Fruit fly (Drosophila melanogaster): ENCODE results near the gene Sfp93F.

DNA sequence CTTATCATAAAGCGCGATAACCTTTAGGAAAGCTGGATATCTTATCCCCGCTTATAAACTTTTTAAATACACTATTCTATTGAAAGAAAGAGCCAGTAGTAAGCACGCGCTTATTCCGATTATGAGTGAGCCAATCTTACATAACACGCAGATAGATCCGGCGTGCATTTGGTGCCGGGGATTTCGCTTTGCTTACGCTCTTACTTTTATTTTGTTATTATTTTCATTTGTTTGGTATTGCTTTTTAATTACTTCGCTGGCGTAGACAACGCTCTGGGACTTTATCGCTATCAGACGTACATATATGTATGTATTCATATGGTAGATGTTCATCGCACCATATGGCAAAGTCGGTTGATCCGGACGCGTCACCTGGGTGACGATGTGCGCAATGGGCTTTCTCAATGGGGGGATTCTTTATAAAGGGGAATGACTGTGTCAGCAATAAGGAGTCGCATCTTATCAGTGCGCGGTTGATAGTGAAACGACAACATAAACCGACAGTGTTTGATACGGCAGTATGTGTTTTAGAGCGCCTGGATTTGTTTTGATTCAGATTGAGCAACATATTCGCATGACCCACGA lies 4.8 kb upstream of the Sfp93F start:
- no peak for TF ChIP-seq h (GFP tag; optimal IDR thresholded peaks at IDR 0.05)
- TF ChIP-seq foxo (GFP tag; optimal IDR thresholded peaks at IDR 0.05): no peak
- no peak for TF ChIP-seq Sp1 (GFP tag; optimal IDR thresholded peaks at IDR 0.05)
- no peak for TF ChIP-seq br (GFP tag; optimal IDR thresholded peaks at IDR 0.05)
- no peak for TF ChIP-seq HLH106 (tag; optimal IDR thresholded peaks at IDR 0.05)
- no peak for TF ChIP-seq dl (GFP tag; optimal IDR thresholded peaks at IDR 0.05; ENCODE audit: insufficient read depth in 1 of 2, partially characterized antibody in 2 of 2)
- TF ChIP-seq woc (GFP tag; optimal IDR thresholded peaks at IDR 0.05): no peak
- TF ChIP-seq GATAd (GFP tag; optimal IDR thresholded peaks at IDR 0.05): no peak

Measured in whole organism, wandering third instar larva.